Fruit fly (Drosophila melanogaster): ENCODE measurements around the gene CG4593.

DNA sequence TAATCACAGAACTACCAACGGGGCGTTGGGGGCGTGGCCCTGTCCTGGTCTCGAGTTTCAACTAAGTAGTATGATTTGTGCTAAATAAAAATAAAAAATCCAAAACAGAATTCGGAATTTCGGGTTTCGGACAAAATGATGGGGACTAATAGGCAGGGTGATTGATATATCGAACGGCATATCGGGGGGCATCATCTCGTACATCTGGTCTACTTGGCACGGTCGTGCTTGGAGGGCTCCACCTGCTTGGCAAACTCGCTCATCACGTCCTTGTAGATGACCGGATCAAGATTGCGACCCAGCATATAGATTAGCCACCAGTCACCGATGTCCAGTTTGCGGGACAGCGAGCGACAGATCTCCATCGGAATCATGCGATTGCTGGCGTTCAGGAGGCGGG, 39.5 kb upstream of the CG4593 start:
- TF ChIP-seq Hnf4 (GFP tag; optimal IDR thresholded peaks at IDR 0.05) (no peak), rgr (GFP tag; optimal IDR thresholded peaks at IDR 0.05) (no peak), Hr78 (GFP tag; optimal IDR thresholded peaks at IDR 0.05) (no peak), psq (GFP tag; optimal IDR thresholded peaks at IDR 0.05) (no peak), usp (GFP tag; optimal IDR thresholded peaks at IDR 0.05) (no peak), sv (GFP tag; optimal IDR thresholded peaks at IDR 0.05) (no peak), Mio (GFP tag; optimal IDR thresholded peaks at IDR 0.05) (no peak), sage (GFP tag; optimal IDR thresholded peaks at IDR 0.05) (no peak), OdsH (GFP tag; optimal IDR thresholded peaks at IDR 0.05) (no peak), fru (GFP tag; optimal IDR thresholded peaks at IDR 0.05) (no peak)

Measured in whole organism, wandering third instar larva.